Worm (Caenorhabditis elegans): Measurements from ENCODE around the gene F57H12.5.

The F57H12.5 gene

ce11 chrIV:7967006-7967405, at the start of gene F57H12.5:
Gene F57H12.5 (plus strand): TSS chrIV:7967306.
- TF ChIP-seq sptf-1 (tag; optimal IDR thresholded peaks at IDR 0.05) = no peak
- no peak for TF ChIP-seq flh-1 (GFP tag; optimal IDR thresholded peaks at IDR 0.05)
- TF ChIP-seq mep-1 (tag; optimal IDR thresholded peaks at IDR 0.05) = no peak
- TF ChIP-seq ceh-43 (GFP tag; optimal IDR thresholded peaks at IDR 0.05) = no peak
- no peak for TF ChIP-seq ces-1 (GFP tag; optimal IDR thresholded peaks at IDR 0.05)
- TF ChIP-seq ceh-39 (tag; optimal IDR thresholded peaks at IDR 0.05) = no peak
- TF ChIP-seq elt-3 (tag; optimal IDR thresholded peaks at IDR 0.05) = no peak

- TF ChIP-seq nhr-237 (tag; optimal IDR thresholded peaks at IDR 0.05) (no peak), mab-5 (tag; optimal IDR thresholded peaks at IDR 0.05) (no peak), elt-1 (tag; optimal IDR thresholded peaks at IDR 0.05; ENCODE audit: borderline replicate concordance, insufficient read depth) (no peak), ceh-43 (GFP tag; optimal IDR thresholded peaks at IDR 0.05) (no peak), M03D4.4 (tag; optimal IDR thresholded peaks at IDR 0.05) (no peak), lsy-2 (tag; optimal IDR thresholded peaks at IDR 0.05) (no peak), ces-1 (GFP tag; optimal IDR thresholded peaks at IDR 0.05) (no peak), nhr-28 (tag; optimal IDR thresholded peaks at IDR 0.05) (no peak)
Observed at ce11 chrIV:7917881-7918280, 49.2 kb upstream of the F57H12.5 start.

- no peak for TF ChIP-seq unc-39 (tag; optimal IDR thresholded peaks at IDR 0.05)
Observed at ce11 chrIV:7920126-7920525, 47.0 kb upstream of the F57H12.5 start, which contains the start of gene C49H3.16. Gene C49H3.16 (plus strand): TSS chrIV:7920426.

- TF ChIP-seq lsy-2 (tag; optimal IDR thresholded peaks at IDR 0.05) (peak; percentile 18), lin-13 (tag; optimal IDR thresholded peaks at IDR 0.05) (peak; percentile 11), ceh-83 (GFP tag; optimal IDR thresholded peaks at IDR 0.05) (no peak), mep-1 (tag; optimal IDR thresholded peaks at IDR 0.05) (peak; percentile 78), nhr-28 (tag; optimal IDR thresholded peaks at IDR 0.05) (no peak), ham-2 (GFP tag; optimal IDR thresholded peaks at IDR 0.05) (peak; percentile 55), snpc-4 (tag; optimal IDR thresholded peaks at IDR 0.05) (no peak), ces-1 (GFP tag; optimal IDR thresholded peaks at IDR 0.05) (peak; percentile 68)
Observed at ce11 chrIV:7923982-7924480, 43.1 kb upstream of the F57H12.5 start, which contains the start of the genes xpo-3 and C49H3.3. Gene xpo-3 (minus strand): TSS chrIV:7924032. Gene C49H3.3 (plus strand): TSS chrIV:7924350.

ce11 chrIV:7924975-7925828, 41.9 kb upstream of the F57H12.5 start:
- TF ChIP-seq M03D4.4 (tag; optimal IDR thresholded peaks at IDR 0.05) (no peak), nhr-28 (tag; optimal IDR thresholded peaks at IDR 0.05) (no peak)

- peak; percentile 31 for TF ChIP-seq mep-1 (tag; optimal IDR thresholded peaks at IDR 0.05)
- TF ChIP-seq lsy-2 (tag; optimal IDR thresholded peaks at IDR 0.05) = peak; percentile 64
- TF ChIP-seq hlh-1 (tag; optimal IDR thresholded peaks at IDR 0.05) = peak; percentile 30
- peak; percentile 9 for TF ChIP-seq unc-120 (tag; optimal IDR thresholded peaks at IDR 0.05; ENCODE audit: poor library complexity, severe bottlenecking)
- no peak for TF ChIP-seq zip-8 (tag; optimal IDR thresholded peaks at IDR 0.05)
- TF ChIP-seq mls-2 (tag; optimal IDR thresholded peaks at IDR 0.05) = no peak
Observed at ce11 chrIV:7926102-7926840, 40.8 kb upstream of the F57H12.5 start, which contains the start of gene rps-2. Gene rps-2 (minus strand): TSS chrIV:7926391.

- TF ChIP-seq lin-13 (tag; optimal IDR thresholded peaks at IDR 0.05) = no peak
- TF ChIP-seq pha-4 (tag; optimal IDR thresholded peaks at IDR 0.05) = no peak
- no peak for TF ChIP-seq elt-3 (tag; optimal IDR thresholded peaks at IDR 0.05)
- no peak for TF ChIP-seq tbx-8 (GFP tag; optimal IDR thresholded peaks at IDR 0.05)
- TF ChIP-seq unc-120 (tag; optimal IDR thresholded peaks at IDR 0.05; ENCODE audit: poor library complexity, severe bottlenecking) = no peak
- TF ChIP-seq nhr-28 (tag; optimal IDR thresholded peaks at IDR 0.05) = no peak
- no peak for TF ChIP-seq ztf-11 (tag; optimal IDR thresholded peaks at IDR 0.05)
- TF ChIP-seq ceh-39 (tag; optimal IDR thresholded peaks at IDR 0.05) = no peak
- TF ChIP-seq nhr-2 (tag; optimal IDR thresholded peaks at IDR 0.05) = no peak
- no peak for TF ChIP-seq ham-2 (GFP tag; optimal IDR thresholded peaks at IDR 0.05)
- no peak for TF ChIP-seq ceh-43 (GFP tag; optimal IDR thresholded peaks at IDR 0.05)
- no peak for TF ChIP-seq M03D4.4 (tag; optimal IDR thresholded peaks at IDR 0.05)
- no peak for TF ChIP-seq snpc-4 (tag; optimal IDR thresholded peaks at IDR 0.05)
- no peak for TF ChIP-seq unc-39 (tag; optimal IDR thresholded peaks at IDR 0.05)
- TF ChIP-seq drap-1 (GFP tag; optimal IDR thresholded peaks at IDR 0.05) = no peak
- no peak for TF ChIP-seq unc-62 (GFP tag; optimal IDR thresholded peaks at IDR 0.05)
- TF ChIP-seq flh-1 (GFP tag; optimal IDR thresholded peaks at IDR 0.05) = no peak
Observed at ce11 chrIV:7927218-7927617, 39.9 kb upstream of the F57H12.5 start, which contains the start of gene C49H3.12. Gene C49H3.12 (minus strand): TSS chrIV:7927318.

Data from whole organism, mixed stage, embryonic.